Fruit fly (Drosophila melanogaster) whole organism: Measurements from ENCODE around the gene CalpB.

ENCODE experiments used
- CG8478 ChIP-seq: fragments of >200 bp; optimal IDR thresholded peaks from 2 replicates; lab custom pipeline; 2018; ENCODE audit warnings: inconsistent platforms
- pan ChIP-seq: fragments of >200 bp; optimal IDR thresholded peaks from 2 replicates; lab custom pipeline; 2017
- usp ChIP-seq: fragments of >200 bp; optimal IDR thresholded peaks from 2 replicates; lab custom pipeline; 2017; ENCODE audit warnings: missing biosample characterization, missing genetic modification characterization, mixed read lengths

- TF ChIP-seq pan (no peak), CG8478 (no peak), usp (GFP tag; lab: Kevin White, UChicago) (no peak)
Measured at dm6 chr3L:9899046-9899659, 10.6 kb downstream of the CalpB start, which contains the start of gene nudE.
